Worm (Caenorhabditis elegans): ENCODE data around the gene mans-3.

DNA sequence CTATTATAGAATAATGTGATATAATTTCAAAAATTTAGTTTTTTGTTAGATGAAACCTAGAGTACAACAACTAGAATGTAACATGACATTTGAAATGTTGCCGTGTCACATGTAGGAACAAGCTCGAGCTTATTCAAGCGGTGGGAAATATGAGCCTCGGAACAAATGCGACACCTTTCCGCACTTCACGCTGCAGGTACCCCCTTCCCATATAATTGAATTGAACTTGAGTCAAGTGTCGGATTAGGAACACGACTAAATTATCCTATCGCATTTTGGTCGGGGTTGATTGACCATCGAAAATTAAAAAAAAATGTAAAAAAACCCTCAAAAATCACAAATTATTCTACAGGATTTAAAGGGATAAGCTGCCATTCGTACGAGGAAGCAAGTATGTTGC lies 45.0 kb upstream of the mans-3 start:
- no peak for TF ChIP-seq egl-27 (tag; optimal IDR thresholded peaks at IDR 0.05)
- TF ChIP-seq R02D3.7 (tag; optimal IDR thresholded peaks at IDR 0.05): no peak
- TF ChIP-seq mdl-1 (tag; optimal IDR thresholded peaks at IDR 0.05): no peak
- no peak for TF ChIP-seq nhr-25 (tag; optimal IDR thresholded peaks at IDR 0.05)
- no peak for TF ChIP-seq nhr-77 (tag; optimal IDR thresholded peaks at IDR 0.05)
- no peak for TF ChIP-seq nhr-11 (tag; optimal IDR thresholded peaks at IDR 0.05)
